Worm (Caenorhabditis elegans): Measurements from ENCODE around the gene cank-26.
A peak's percentile ranks its signal among the peaks of the same experiment; 100 is the strongest.

cank-26 gene

ce11 chrII:3958673-3959299, 16.1 kb downstream of the cank-26 start (continued):
- peak; percentile 73 for TF ChIP-seq jun-1 (tag; optimal IDR thresholded peaks at IDR 0.05)
- TF ChIP-seq snu-23 (GFP tag; optimal IDR thresholded peaks at IDR 0.05): peak; percentile 81
- TF ChIP-seq lin-13 (GFP tag; optimal IDR thresholded peaks at IDR 0.05): peak; percentile 56
- no peak for TF ChIP-seq lin-15B (tag; optimal IDR thresholded peaks at IDR 0.05)
- peak; percentile 65 for TF ChIP-seq dsc-1 (tag; optimal IDR thresholded peaks at IDR 0.05)
- TF ChIP-seq efl-1 (optimal IDR thresholded peaks at IDR 0.05): peak; percentile 56 to 63
- peak; percentile 1 to 92 for TF ChIP-seq efl-1 (GFP tag; optimal IDR thresholded peaks at IDR 0.05 in 1 of 2)
- peak; percentile 78 for TF ChIP-seq hlh-4 (tag; optimal IDR thresholded peaks at IDR 0.05)
- no peak for TF ChIP-seq aly-2 (tag; optimal IDR thresholded peaks at IDR 0.05)
- TF ChIP-seq nhr-11 (tag; optimal IDR thresholded peaks at IDR 0.05): no peak
- TF ChIP-seq nhr-85 (tag): peak; percentile 69
- TF ChIP-seq ceh-8 (GFP tag; optimal IDR thresholded peaks at IDR 0.05): peak; percentile 28
- no peak for TF ChIP-seq sox-4 (tag; optimal IDR thresholded peaks at IDR 0.05)
- TF ChIP-seq xbp-1 (tag; optimal IDR thresholded peaks at IDR 0.05): peak; percentile 48
- TF ChIP-seq zag-1 (tag; optimal IDR thresholded peaks at IDR 0.05): no peak
- 0 out of 2 replicates have a peak, but pooled peaks have one; percentile 20 for TF ChIP-seq unc-98 (GFP tag; IDR thresholded peaks at IDR 0.05)
- TF ChIP-seq ets-5 (GFP tag; IDR thresholded peaks at IDR 0.05): no peak
- TF ChIP-seq ceh-90 (tag; optimal IDR thresholded peaks at IDR 0.05): no peak
- TF ChIP-seq grh-1 (GFP tag; IDR thresholded peaks at IDR 0.05): 0 out of 2 replicates have a peak, but pooled peaks have one; percentile 29
- TF ChIP-seq sup-37 (GFP tag; optimal IDR thresholded peaks at IDR 0.05): peak; percentile 60
- no peak for TF ChIP-seq fkh-4 (tag; optimal IDR thresholded peaks at IDR 0.05; ENCODE audit: borderline replicate concordance)
- peak; percentile 45 for TF ChIP-seq pax-3 (tag; optimal IDR thresholded peaks at IDR 0.05)
- peak; percentile 60 for TF ChIP-seq C16A3.4 (tag; optimal IDR thresholded peaks at IDR 0.05)
- peak; percentile 66 for TF ChIP-seq lir-3 (tag; optimal IDR thresholded peaks at IDR 0.05; ENCODE audit: poor library complexity)
- TF ChIP-seq nhr-47 (tag; optimal IDR thresholded peaks at IDR 0.05): peak; percentile 77
- no peak for TF ChIP-seq tlp-1 (tag; optimal IDR thresholded peaks at IDR 0.05)
- TF ChIP-seq unc-30 (tag; optimal IDR thresholded peaks at IDR 0.05): no peak
- TF ChIP-seq hpl-2 (GFP tag; optimal IDR thresholded peaks at IDR 0.05): no peak
- no peak for TF ChIP-seq unc-62 (GFP tag; optimal IDR thresholded peaks at IDR 0.05)
- TF ChIP-seq ceh-82 (tag; optimal IDR thresholded peaks at IDR 0.05): peak; percentile 46 to 67 (median 48)
- no peak for TF ChIP-seq ztf-11 (tag; optimal IDR thresholded peaks at IDR 0.05)
- peak; percentile 33; the same call in 1 of the 2 replicates for TF ChIP-seq isw-1 (GFP tag; IDR thresholded peaks at IDR 0.05)
- TF ChIP-seq F16B12.6 (tag; optimal IDR thresholded peaks at IDR 0.05): peak; percentile 22
- no peak for TF ChIP-seq aha-1 (tag; optimal IDR thresholded peaks at IDR 0.05)
- no peak for TF ChIP-seq ceh-63 (GFP tag; optimal IDR thresholded peaks at IDR 0.05)
- peak; percentile 69 for TF ChIP-seq skn-1 (tag; optimal IDR thresholded peaks at IDR 0.05)
- no peak for TF ChIP-seq ces-1 (GFP tag; optimal IDR thresholded peaks at IDR 0.05)
- peak; percentile 77 for TF ChIP-seq irx-1 (tag; optimal IDR thresholded peaks at IDR 0.05)
- no peak for TF ChIP-seq pqm-1 (tag; optimal IDR thresholded peaks at IDR 0.05)
- TF ChIP-seq nhr-28 (tag; optimal IDR thresholded peaks at IDR 0.05): no peak
- TF ChIP-seq mab-9 (GFP tag; IDR thresholded peaks at IDR 0.05): no peak
- TF ChIP-seq C04F5.9 (tag; optimal IDR thresholded peaks at IDR 0.05): no peak
- no peak for TF ChIP-seq ama-1 (optimal IDR thresholded peaks at IDR 0.05)
- TF ChIP-seq fos-1 (tag; optimal IDR thresholded peaks at IDR 0.05): peak; percentile 17
- peak; percentile 75 for TF ChIP-seq swsn-7 (tag; optimal IDR thresholded peaks at IDR 0.05)
- TF ChIP-seq mep-1 (tag; optimal IDR thresholded peaks at IDR 0.05): peak; percentile 62
- TF ChIP-seq nhr-90 (tag; optimal IDR thresholded peaks at IDR 0.05; ENCODE audit: poor library complexity): peak; percentile 59
- TF ChIP-seq lin-35 (GFP tag; optimal IDR thresholded peaks at IDR 0.05): peak; percentile 49 to 59
- no peak for TF ChIP-seq C34B4.2 (tag; optimal IDR thresholded peaks at IDR 0.05)
- TF ChIP-seq nhr-237 (tag; optimal IDR thresholded peaks at IDR 0.05): no peak
- TF ChIP-seq tbx-2 (tag; optimal IDR thresholded peaks at IDR 0.05): peak; percentile 82
- TF ChIP-seq efl-3 (GFP tag; optimal IDR thresholded peaks at IDR 0.05): no peak
- peak; percentile 79 for TF ChIP-seq fkh-8 (tag; optimal IDR thresholded peaks at IDR 0.05)
- TF ChIP-seq blmp-1 (tag; optimal IDR thresholded peaks at IDR 0.05): no peak
